Worm (Caenorhabditis elegans) whole organism, L4/young adult: ENCODE measurements around the gene ZK792.5.

ENCODE experiments used
- W03F9.2 ChIP-seq: fragments of 150-350 bp; optimal IDR thresholded peaks from 2 replicates; lab custom pipeline; 2014; ENCODE audit warnings: missing biosample characterization, missing genetic modification characterization
- dao-5 ChIP-seq: sonication (generic microtip); optimal IDR thresholded peaks from 2 replicates; lab custom pipeline; 2016; ENCODE audit warnings: missing genotype, missing genetic modification characterization, moderate library complexity, missing compliant biosample characterization
- him-1 ChIP-seq: sonication (generic microtip); optimal IDR thresholded peaks from 2 replicates; lab custom pipeline; 2016; ENCODE audit warnings: missing genotype, missing genetic modification reagents, missing genetic modification characterization, missing compliant biosample characterization

ce11 chrIV:11665010-11665409 is 22.9 kb downstream of the ZK792.5 start, which contains the start of gene ZK809.9:
- no peak for TF ChIP-seq him-1 (tag; lab: Kevin White, UChicago)
- no peak for TF ChIP-seq dao-5 (tag; lab: Kevin White, UChicago)
- no peak for TF ChIP-seq W03F9.2
